Worm (Caenorhabditis elegans) whole organism, L2 larva: ENCODE results near the gene kin-18.

Experiments used
- ceh-82 ChIP-seq: fragments of 150-350 bp; optimal IDR thresholded peaks from 2 replicates; lab custom pipeline; 2014; ENCODE audit warnings: missing biosample characterization, missing genetic modification characterization
- egl-27 ChIP-seq: sonication (generic microtip); optimal IDR thresholded peaks from 3 replicates; lab custom pipeline; 2017; ENCODE audit warnings: missing biosample characterization, missing genetic modification reagents, missing genetic modification characterization

- TF ChIP-seq ceh-82 (no peak), egl-27 (no peak)
These were observed 45.0 kb downstream of the kin-18 start for ce11 chrIII:6163381-6163780.
